Worm (Caenorhabditis elegans) whole organism, midembryonic: ENCODE results near the gene ttr-40.

Experiments
- cog-1 ChIP-seq: sonication (generic microtip); optimal IDR thresholded peaks from 2 replicates; lab custom pipeline; 2016; ENCODE audit warnings: missing genetic modification characterization, missing compliant biosample characterization
- flt-1 ChIP-seq: fragments of 200-800 bp; sonication (Bioruptor generic); IDR thresholded peaks from 2 replicates; pipeline ENCODE4 v1.3.6; 2022; ENCODE audit warnings: missing genetic modification characterization, missing compliant biosample characterization
- klf-2 ChIP-seq: fragments of 200-800 bp; sonication (Bioruptor generic); conservative IDR thresholded peaks from 2 replicates; pipeline ENCODE4 v1.3.6; 2022; ENCODE audit warnings: missing genetic modification reagents, missing genetic modification characterization, missing compliant biosample characterization
- med-1 ChIP-seq: sonication (generic microtip); optimal IDR thresholded peaks from 2 replicates; lab custom pipeline; 2017; ENCODE audit warnings: missing genetic modification characterization, mild to moderate bottlenecking, missing compliant biosample characterization, antibody characterized with exemption, missing genetic modification reagents; ENCODE audit not compliant: insufficient read depth
- ref-1 ChIP-seq: fragments of 200-800 bp; sonication (Bioruptor generic); conservative IDR thresholded peaks from 2 replicates; pipeline ENCODE4 v1.3.6; 2022; ENCODE audit warnings: missing genetic modification reagents, missing genetic modification characterization, missing compliant biosample characterization
- ztf-23 ChIP-seq: fragments of 200-800 bp; sonication (Bioruptor generic); IDR thresholded peaks from 2 replicates; pipeline ENCODE4 v1.3.6; 2022; ENCODE audit warnings: missing genetic modification reagents, missing genetic modification characterization, missing compliant biosample characterization
- ztf-29 ChIP-seq: fragments of 200-800 bp; sonication (Bioruptor generic); IDR thresholded peaks from 2 replicates; pipeline ENCODE4 v1.3.6; 2022; ENCODE audit warnings: missing genetic modification reagents, missing genetic modification characterization, missing compliant biosample characterization

DNA sequence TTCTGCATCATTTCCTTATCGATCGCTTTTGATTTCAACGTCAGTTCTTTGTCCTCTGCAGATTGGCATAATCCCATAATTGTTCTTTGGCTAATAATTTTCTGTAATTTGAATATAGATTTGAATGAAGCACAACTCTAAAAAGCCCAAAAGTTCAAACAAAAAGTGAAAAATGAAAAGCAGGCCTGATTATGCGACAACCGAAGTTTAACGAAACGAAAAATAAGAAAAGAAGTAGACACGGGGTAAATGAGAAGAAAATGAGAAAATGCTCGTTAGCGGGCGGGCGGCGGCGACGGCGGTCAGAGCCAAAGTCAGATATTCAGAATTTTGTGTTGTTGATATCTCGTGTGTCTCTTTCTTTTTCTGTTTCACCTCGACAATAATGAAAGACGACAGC lies 4.4 kb upstream of the ttr-40 start, which contains the start of gene gpa-3:
- TF ChIP-seq ztf-23 (GFP tag; lab: Robert Waterston, UW) (no peak), klf-2 (GFP tag; lab: Robert Waterston, UW) (no peak), cog-1 (no peak), flt-1 (GFP tag; lab: Robert Waterston, UW) (no peak), med-1 (no peak), ref-1 (no peak), ztf-29 (no peak)
